Worm (Caenorhabditis elegans) whole organism, early embryonic: ENCODE measurements around the gene R03D7.15.
"Not testable (repeated sequence)": the region's sequence is repeated elsewhere in the genome, so short reads cannot be mapped to it uniquely, and the experiment has no call there.

Source experiments
- B0310.2 ChIP-seq: sonication (generic microtip); optimal IDR thresholded peaks from 2 replicates; lab custom pipeline; 2016; ENCODE audit warnings: mild to moderate bottlenecking, missing genetic modification characterization, missing compliant biosample characterization
- F13C5.2 ChIP-seq: sonication (generic microtip); optimal IDR thresholded peaks from 2 replicates; lab custom pipeline; 2017; ENCODE audit warnings: mild to moderate bottlenecking, missing genetic modification characterization, inconsistent platforms, missing compliant biosample characterization
- aly-1 ChIP-seq: sonication (generic microtip); optimal IDR thresholded peaks from 2 replicates; lab custom pipeline; 2016; ENCODE audit warnings: missing genetic modification characterization, missing compliant biosample characterization
- ama-1 ChIP-seq: fragments of 150-350 bp; optimal IDR thresholded peaks from 2 replicates; lab custom pipeline; 2014
- ceh-13 ChIP-seq: fragments of 200-800 bp; sonication (Bioruptor generic); optimal IDR thresholded peaks from 2 replicates; lab custom pipeline; 2018; ENCODE audit warnings: mild to moderate bottlenecking, missing genetic modification characterization, missing compliant biosample characterization
- ceh-36 ChIP-seq: sonication (generic microtip); optimal IDR thresholded peaks from 2 replicates; lab custom pipeline; 2016; ENCODE audit warnings: missing genetic modification characterization, inconsistent platforms, missing compliant biosample characterization
- ets-7 ChIP-seq: sonication (generic microtip); optimal IDR thresholded peaks from 2 replicates; lab custom pipeline; 2016; ENCODE audit warnings: missing genotype, missing genetic modification characterization, missing compliant biosample characterization
- flt-1 ChIP-seq: fragments of 200-800 bp; sonication (Bioruptor generic); IDR thresholded peaks from 2 replicates; pipeline ENCODE4 v1.3.6; 2022; ENCODE audit warnings: missing genetic modification characterization, missing compliant biosample characterization
- hmbx-1 ChIP-seq: sonication (generic microtip); optimal IDR thresholded peaks from 2 replicates; lab custom pipeline; 2016; ENCODE audit warnings: mild to moderate bottlenecking, missing genetic modification characterization, missing compliant biosample characterization
- hmg-4 ChIP-seq: fragments of 200-800 bp; sonication (Bioruptor generic); optimal IDR thresholded peaks from 2 replicates; lab custom pipeline; 2018; ENCODE audit warnings: mild to moderate bottlenecking, missing genetic modification characterization, missing compliant biosample characterization
- hnd-1 ChIP-seq: sonication (generic microtip); optimal IDR thresholded peaks from 2 replicates; lab custom pipeline; 2016; ENCODE audit warnings: missing genetic modification characterization, missing compliant biosample characterization
- pes-1 ChIP-seq: fragments of 200-800 bp; sonication (Bioruptor generic); IDR thresholded peaks from 2 replicates; pipeline ENCODE4 v1.3.6; 2022; ENCODE audit warnings: missing genetic modification reagents, missing genetic modification characterization, missing compliant biosample characterization
- scrt-1 ChIP-seq: fragments of 200-800 bp; sonication (Bioruptor generic); IDR thresholded peaks from 2 replicates; pipeline ENCODE4 v1.3.6; 2022; ENCODE audit warnings: missing genetic modification characterization, missing compliant biosample characterization
- sea-1 ChIP-seq: fragments of 200-800 bp; sonication (Bioruptor generic); conservative IDR thresholded peaks from 2 replicates; pipeline ENCODE4 v1.3.6; 2022; ENCODE audit warnings: missing genetic modification characterization, missing compliant biosample characterization
- tbx-11 ChIP-seq: fragments of 200-800 bp; sonication (Bioruptor generic); IDR thresholded peaks from 2 replicates; pipeline ENCODE4 v1.3.6; 2022; ENCODE audit warnings: missing genetic modification characterization, missing compliant biosample characterization
- tbx-37 ChIP-seq: fragments of 200-800 bp; sonication (Bioruptor generic); conservative IDR thresholded peaks from 2 replicates; pipeline ENCODE4 v1.3.6; 2022; ENCODE audit warnings: missing genetic modification reagents, missing genetic modification characterization, missing compliant biosample characterization
- tra-4 ChIP-seq: sonication (generic microtip); optimal IDR thresholded peaks from 2 replicates; lab custom pipeline; 2017; ENCODE audit warnings: missing genetic modification characterization, missing compliant biosample characterization

The R03D7.15 gene

DNA sequence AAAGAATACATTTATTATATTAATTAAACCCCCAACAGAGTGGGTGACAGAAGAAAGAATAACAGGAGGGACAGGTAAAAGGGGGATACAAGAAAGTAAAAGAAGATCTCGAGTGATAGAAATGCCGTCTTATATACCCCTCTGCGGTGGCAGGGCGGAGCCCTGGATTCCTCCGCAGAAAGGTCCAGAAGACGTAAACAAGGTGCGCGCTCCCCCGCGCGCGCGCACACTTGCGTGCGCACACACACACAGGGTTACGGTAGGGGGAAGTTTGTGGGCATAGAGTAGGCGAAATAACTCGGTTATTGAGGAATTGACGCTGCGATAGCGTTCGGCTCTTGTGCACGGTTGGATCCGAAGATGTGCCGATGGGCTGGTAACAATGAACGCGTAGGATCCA is at the start of gene R03D7.15:
Gene R03D7.15, plus strand, starts transcription at position 299 of the 400 bp plus-strand sequence.
- TF ChIP-seq ceh-36 (tag; lab: Kevin White, UChicago); hmg-4 (GFP tag; lab: Kevin White, UChicago); ets-7: not testable (repeated sequence)

DNA sequence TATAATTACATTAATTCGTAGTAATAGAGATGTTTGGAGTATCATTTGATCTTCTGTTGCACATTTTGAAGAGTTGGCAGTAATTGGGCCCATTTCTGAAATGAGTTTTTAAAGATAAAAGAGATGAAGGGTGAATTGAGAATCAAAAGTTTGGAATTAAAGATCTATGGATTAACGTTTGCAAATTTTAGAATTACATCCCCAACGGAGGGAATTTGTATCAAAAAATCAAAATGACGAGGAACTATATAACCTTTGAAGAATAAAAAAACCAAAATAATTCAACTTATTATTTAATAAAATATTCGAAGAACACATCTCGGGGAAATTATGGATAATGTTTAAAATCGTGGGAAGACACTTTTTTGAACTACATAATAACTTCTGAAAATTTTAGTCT is 47.0 kb upstream of the R03D7.15 start, which contains the start of gene sra-10:
Gene sra-10, minus strand, starts transcription at position 101 of the 400 bp plus-strand sequence.
- TF ChIP-seq tra-4 (tag; lab: Kevin White, UChicago) (no peak), sea-1 (GFP tag; lab: Robert Waterston, UW) (no peak), aly-1 (tag; lab: Kevin White, UChicago) (no peak)

DNA sequence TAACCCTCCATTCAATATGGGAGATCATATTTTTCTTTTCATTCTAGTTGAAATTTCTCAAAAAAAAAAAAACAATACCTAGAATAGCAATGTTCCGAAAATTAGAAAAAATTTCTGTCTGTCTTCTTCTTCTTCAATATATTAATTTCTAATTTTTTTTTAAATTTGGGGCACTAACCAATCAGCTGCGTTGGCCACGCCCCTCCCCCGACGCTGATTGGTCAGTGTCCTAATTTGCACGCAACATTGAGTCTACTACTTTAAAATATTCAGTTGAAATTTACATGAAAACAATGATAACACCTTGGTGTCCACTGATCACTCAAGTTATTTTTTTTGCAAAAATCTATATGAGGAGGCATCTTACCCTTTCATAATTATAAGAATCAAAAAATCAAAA is 46.1 kb upstream of the R03D7.15 start:
- TF ChIP-seq B0310.2 (tag; lab: Kevin White, UChicago) (no peak), hmbx-1 (tag; lab: Kevin White, UChicago) (no peak), aly-1 (tag; lab: Kevin White, UChicago) (no peak), ceh-13 (GFP tag; lab: Kevin White, UChicago) (no peak), flt-1 (no peak), ceh-36 (tag; lab: Kevin White, UChicago) (no peak), ama-1 (lab: Kevin White, UChicago) (no peak), scrt-1 (no peak)

DNA sequence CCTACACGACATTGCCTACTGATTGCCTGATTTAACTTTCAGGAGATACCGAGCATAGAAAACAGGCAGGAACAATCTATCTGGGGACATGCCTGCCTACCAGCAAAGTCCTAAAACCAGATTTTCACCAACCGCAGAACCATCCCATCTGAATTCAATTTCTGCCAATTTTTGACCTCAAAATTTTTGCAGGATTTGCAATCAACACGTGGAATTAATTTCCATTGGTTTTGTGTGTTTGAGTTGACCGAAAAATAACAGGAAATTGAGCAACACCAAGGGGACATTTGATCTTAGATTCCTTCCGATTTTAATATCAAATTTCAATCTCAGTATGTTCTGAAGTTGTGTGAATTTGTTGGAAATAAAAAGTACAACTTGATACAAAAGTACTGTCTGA is 43.0 kb upstream of the R03D7.15 start:
- TF ChIP-seq ceh-36 (tag; lab: Kevin White, UChicago) = no peak
- TF ChIP-seq tbx-11 (GFP tag; lab: Robert Waterston, UW) = no peak
- no peak for TF ChIP-seq ets-7
- TF ChIP-seq ceh-13 (GFP tag; lab: Kevin White, UChicago) = no peak
- no peak for TF ChIP-seq hmbx-1 (tag; lab: Kevin White, UChicago)

DNA sequence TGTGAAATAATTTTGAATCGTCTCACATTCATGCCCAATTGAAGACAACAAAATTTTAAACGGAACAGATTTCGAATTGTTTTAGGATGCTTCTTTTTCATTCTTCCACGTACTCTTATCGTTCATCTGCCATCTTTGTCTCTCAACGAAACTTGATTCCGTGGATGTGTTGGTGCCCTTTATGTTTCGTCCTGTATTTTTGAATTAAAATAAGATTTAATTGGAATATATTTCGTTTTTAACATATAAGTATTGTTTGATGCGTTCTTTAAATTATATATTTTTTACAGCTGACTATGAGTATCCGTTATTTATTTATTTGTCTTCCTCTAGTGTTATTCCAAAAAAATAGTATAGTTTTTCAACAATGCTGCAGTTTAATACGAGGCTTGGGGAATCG is 39.9 kb upstream of the R03D7.15 start, which contains the start of gene gly-1:
Gene gly-1, minus strand, starts transcription at position 101 of the 400 bp plus-strand sequence.
- TF ChIP-seq tra-4 (tag; lab: Kevin White, UChicago) (no peak), ama-1 (lab: Kevin White, UChicago) (no peak), scrt-1 (no peak), pes-1 (GFP tag; lab: Robert Waterston, UW) (no peak), ets-7 (no peak), tbx-37 (GFP tag; lab: Robert Waterston, UW) (no peak), B0310.2 (tag; lab: Kevin White, UChicago) (no peak), ceh-13 (GFP tag; lab: Kevin White, UChicago) (no peak)

DNA sequence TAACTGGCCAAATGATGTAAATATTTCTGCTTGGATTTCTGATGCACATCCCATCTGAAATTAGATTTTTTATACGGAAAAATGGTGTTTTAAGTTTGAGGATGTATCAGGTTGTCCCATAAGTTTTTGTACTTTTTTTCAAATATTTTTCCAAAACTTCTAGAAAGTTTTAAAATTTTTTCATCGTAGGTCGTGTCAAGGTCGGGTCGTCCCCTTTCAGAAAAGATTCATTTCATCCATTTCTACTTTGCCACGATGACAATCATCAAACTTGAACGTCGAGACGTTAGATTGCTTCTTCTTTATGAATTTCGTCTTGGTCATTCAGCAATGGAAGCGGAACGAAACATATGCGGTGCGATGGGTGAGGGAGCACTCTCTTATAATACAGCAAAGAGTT is 37.6 kb upstream of the R03D7.15 start, which contains the start of gene sra-12:
Gene sra-12, minus strand, starts transcription at position 101 of the 400 bp plus-strand sequence.
- TF ChIP-seq scrt-1; aly-1 (tag; lab: Kevin White, UChicago); ama-1 (lab: Kevin White, UChicago): not testable (repeated sequence)

DNA sequence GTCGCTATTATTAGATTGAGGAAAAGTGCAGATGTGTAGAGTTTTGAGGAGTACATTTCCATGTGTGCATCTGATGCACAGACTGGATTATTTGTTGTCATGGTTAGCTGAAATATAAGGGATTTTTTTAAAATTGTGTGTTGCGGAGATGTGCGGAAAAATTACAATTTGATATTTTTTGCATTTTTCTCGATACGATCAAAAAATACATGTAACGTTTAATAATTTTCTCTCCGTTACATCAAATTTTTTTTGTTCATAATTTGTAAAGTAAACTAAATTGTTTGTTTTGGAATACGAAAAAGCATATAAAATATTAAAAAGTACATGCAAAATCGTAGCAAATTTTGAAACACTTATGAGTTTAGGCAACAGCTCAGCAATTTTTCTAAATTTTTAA is 31.8 kb upstream of the R03D7.15 start, which contains the start of gene sra-11:
Gene sra-11, minus strand, starts transcription at position 101 of the 400 bp plus-strand sequence.
- TF ChIP-seq aly-1 (tag; lab: Kevin White, UChicago) = no peak
- TF ChIP-seq pes-1 (GFP tag; lab: Robert Waterston, UW) = no peak
- no peak for TF ChIP-seq F13C5.2
- TF ChIP-seq ceh-13 (GFP tag; lab: Kevin White, UChicago) = no peak
- TF ChIP-seq ceh-36 (tag; lab: Kevin White, UChicago) = no peak
- no peak for TF ChIP-seq hmbx-1 (tag; lab: Kevin White, UChicago)
- no peak for TF ChIP-seq tbx-37 (GFP tag; lab: Robert Waterston, UW)
- no peak for TF ChIP-seq hmg-4 (GFP tag; lab: Kevin White, UChicago)
- TF ChIP-seq sea-1 (GFP tag; lab: Robert Waterston, UW) = no peak
- no peak for TF ChIP-seq scrt-1
- no peak for TF ChIP-seq flt-1
- no peak for TF ChIP-seq ama-1 (lab: Kevin White, UChicago)
- TF ChIP-seq B0310.2 (tag; lab: Kevin White, UChicago) = no peak
- no peak for TF ChIP-seq tbx-11 (GFP tag; lab: Robert Waterston, UW)
- no peak for TF ChIP-seq hnd-1 (tag; lab: Kevin White, UChicago)
- TF ChIP-seq ets-7 = no peak
- TF ChIP-seq tra-4 (tag; lab: Kevin White, UChicago) = no peak

DNA sequence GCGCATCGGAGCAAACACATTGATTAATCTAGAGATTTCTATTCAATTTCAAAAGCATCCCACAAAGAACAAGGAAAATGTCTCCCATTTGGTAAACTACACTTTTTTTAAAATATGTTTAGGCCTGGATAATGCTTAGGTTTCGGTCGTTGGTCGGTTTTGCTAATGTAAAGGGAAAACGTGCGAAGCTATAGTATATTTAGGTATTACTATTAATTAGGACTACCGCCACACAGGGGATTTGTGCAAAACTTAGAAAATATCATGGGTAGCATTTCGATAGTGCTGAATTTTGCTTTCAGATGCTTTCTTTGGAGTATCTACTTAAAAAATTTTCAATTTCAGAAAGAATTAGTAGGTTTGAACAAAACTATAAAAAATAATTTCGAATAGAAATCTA is 29.0 kb upstream of the R03D7.15 start:
- TF ChIP-seq sea-1 (GFP tag; lab: Robert Waterston, UW) (no peak), scrt-1 (no peak), tra-4 (tag; lab: Kevin White, UChicago) (no peak), pes-1 (GFP tag; lab: Robert Waterston, UW) (no peak), ama-1 (lab: Kevin White, UChicago) (no peak), flt-1 (no peak), ceh-36 (tag; lab: Kevin White, UChicago) (no peak), aly-1 (tag; lab: Kevin White, UChicago) (no peak)

DNA sequence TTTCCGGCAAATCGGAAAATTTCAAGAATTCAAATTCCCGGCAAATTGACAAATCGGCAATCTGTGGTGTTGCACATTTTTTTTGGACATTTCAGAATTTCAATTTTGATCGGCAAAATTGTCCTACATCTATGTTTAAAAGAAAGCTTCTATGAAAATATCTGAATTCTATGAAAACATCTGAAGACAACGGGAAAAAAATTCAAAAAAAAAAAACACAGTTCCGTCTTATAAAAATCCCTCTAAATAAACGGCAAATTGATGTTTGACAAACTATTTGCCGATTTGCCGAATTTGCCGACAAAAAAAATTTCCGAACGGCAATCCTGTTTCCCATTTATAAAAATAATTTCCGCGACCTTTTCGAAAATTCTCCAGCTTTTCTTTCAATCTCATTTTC is 27.6 kb upstream of the R03D7.15 start, which contains the start of gene F44F4.15:
Gene F44F4.15, plus strand, starts transcription at position 301 of the 400 bp plus-strand sequence.
- TF ChIP-seq B0310.2 (tag; lab: Kevin White, UChicago) = no peak
